Fruit fly (Drosophila melanogaster) whole organism, embryonic: Measurements from ENCODE around the gene Cyp313a3.

Experiments used
- ATbp ChIP-seq: fragments of 200-800 bp; sonication (Bioruptor generic); optimal IDR thresholded peaks from 2 replicates; lab custom pipeline; 2017; ENCODE audit warnings: missing biosample characterization, mild to moderate bottlenecking, missing genetic modification characterization, missing genetic modification reagents
- CG10654 ChIP-seq: fragments of 200-800 bp; sonication (Bioruptor generic); optimal IDR thresholded peaks from 2 replicates; lab custom pipeline; 2016; ENCODE audit warnings: missing biosample characterization, missing genetic modification characterization
- CG11247 ChIP-seq: fragments of 200-800 bp; sonication (Bioruptor generic); IDR thresholded peaks from 2 replicates; pipeline ENCODE4 v1.3.6; 2022; ENCODE audit warnings: missing biosample characterization, missing genetic modification characterization
- CG11696 ChIP-seq: fragments of 200-800 bp; sonication (Bioruptor generic); IDR thresholded peaks from 2 replicates; pipeline ENCODE4 v1.3.6; 2022; ENCODE audit warnings: missing biosample characterization, missing genetic modification characterization
- CG1233 ChIP-seq: fragments of 200-800 bp; sonication (Bioruptor generic); optimal IDR thresholded peaks from 4 replicates; lab custom pipeline; 2018; ENCODE audit warnings: missing biosample characterization, mild to moderate bottlenecking, missing genetic modification characterization
- CG12744 ChIP-seq: fragments of 200-800 bp; sonication (Bioruptor generic); optimal IDR thresholded peaks from 2 replicates; lab custom pipeline; 2016; ENCODE audit warnings: missing biosample characterization, missing genetic modification characterization
- CG12942 ChIP-seq: fragments of 200-800 bp; sonication (Bioruptor generic); optimal IDR thresholded peaks from 3 replicates; lab custom pipeline; 2016; ENCODE audit warnings: missing biosample characterization, missing genetic modification characterization
- CG13624 ChIP-seq: fragments of 200-800 bp; sonication (Bioruptor generic); optimal IDR thresholded peaks from 2 replicates; lab custom pipeline; 2016; ENCODE audit warnings: missing biosample characterization, missing genetic modification characterization
- CG15073 ChIP-seq: fragments of 200-800 bp; sonication (Bioruptor generic); optimal IDR thresholded peaks from 2 replicates; lab custom pipeline; 2016; ENCODE audit warnings: missing biosample characterization, missing genetic modification characterization
- CG1647 ChIP-seq: fragments of 200-800 bp; sonication (Bioruptor generic); optimal IDR thresholded peaks from 3 replicates; lab custom pipeline; 2016; ENCODE audit warnings: missing biosample characterization, missing genetic modification characterization
- CG16813 ChIP-seq: fragments of 200-800 bp; sonication (Bioruptor generic); IDR thresholded peaks from 3 replicates; pipeline ENCODE4 v1.3.6; 2022; ENCODE audit warnings: missing biosample characterization, missing genetic modification characterization; ENCODE audit not compliant: partially characterized antibody
- CG17612 ChIP-seq: fragments of 200-800 bp; sonication (Bioruptor generic); IDR thresholded peaks from 2 replicates; pipeline ENCODE4 v1.3.6; 2022; ENCODE audit warnings: missing biosample characterization, missing genetic modification characterization
- CG18764 ChIP-seq: fragments of 200-800 bp; sonication (Bioruptor generic); optimal IDR thresholded peaks from 3 replicates; lab custom pipeline; 2016; ENCODE audit warnings: missing biosample characterization, missing genetic modification characterization
- CG2129 ChIP-seq: fragments of 200-800 bp; sonication (Bioruptor generic); IDR thresholded peaks from 2 replicates; pipeline ENCODE4 v1.3.6; 2022; ENCODE audit warnings: missing biosample characterization, missing genetic modification characterization; ENCODE audit not compliant: partially characterized antibody
- CG31441 ChIP-seq: fragments of 200-800 bp; sonication (Bioruptor generic); IDR thresholded peaks from 2 replicates; pipeline ENCODE4 v1.3.6; 2022; ENCODE audit warnings: missing biosample characterization, missing genetic modification characterization
- CG3407 ChIP-seq: fragments of 200-800 bp; sonication (Bioruptor generic); optimal IDR thresholded peaks from 2 replicates; lab custom pipeline; 2018; ENCODE audit warnings: missing biosample characterization, mild to moderate bottlenecking, missing genetic modification characterization
- CG5953 ChIP-seq: fragments of 200-800 bp; sonication (Bioruptor generic); IDR thresholded peaks from 2 replicates; pipeline ENCODE4 v1.3.6; 2022; ENCODE audit warnings: missing biosample characterization, missing genetic modification characterization
- CG7786 ChIP-seq: fragments of 200-800 bp; sonication (Bioruptor generic); optimal IDR thresholded peaks from 2 replicates; lab custom pipeline; 2016; ENCODE audit warnings: missing biosample characterization, missing genetic modification characterization
- CG7839 ChIP-seq: fragments of 200-800 bp; sonication (Bioruptor generic); optimal IDR thresholded peaks from 3 replicates; lab custom pipeline; 2018; ENCODE audit warnings: missing biosample characterization, mild to moderate bottlenecking, missing genetic modification characterization, moderate library complexity
- CG8765 ChIP-seq: fragments of 200-800 bp; sonication (Bioruptor generic); IDR thresholded peaks from 2 replicates; pipeline ENCODE4 v1.3.6; 2022; ENCODE audit warnings: missing biosample characterization, missing genetic modification characterization
- CG9876 ChIP-seq: fragments of 200-800 bp; sonication (Bioruptor generic); optimal IDR thresholded peaks from 2 replicates; lab custom pipeline; 2016; ENCODE audit warnings: missing biosample characterization, missing genetic modification characterization
- CHES-1-like ChIP-seq: fragments of 200-800 bp; sonication (Bioruptor generic); optimal IDR thresholded peaks from 2 replicates; lab custom pipeline; 2016; ENCODE audit warnings: missing biosample characterization, missing genetic modification characterization
- CkIIα-i1 ChIP-seq: fragments of 200-800 bp; sonication (Bioruptor generic); IDR thresholded peaks from 2 replicates; pipeline ENCODE4 v1.3.6; 2022; ENCODE audit warnings: missing biosample characterization, missing genetic modification characterization
- CoRest ChIP-seq: fragments of 200-800 bp; sonication (Bioruptor generic); optimal IDR thresholded peaks from 3 replicates; lab custom pipeline; 2018; ENCODE audit warnings: missing biosample characterization, mild to moderate bottlenecking, missing genetic modification characterization, moderate library complexity
- D19A ChIP-seq: fragments of 200-800 bp; optimal IDR thresholded peaks from 3 replicates; lab custom pipeline; 2019; ENCODE audit warnings: missing biosample characterization, mild to moderate bottlenecking, missing genetic modification characterization, moderate library complexity
- Dad ChIP-seq: fragments of 200-800 bp; sonication (Bioruptor generic); optimal IDR thresholded peaks from 3 replicates; lab custom pipeline; 2016; ENCODE audit warnings: missing biosample characterization, missing genetic modification characterization
- Ets97D ChIP-seq: fragments of 200-800 bp; sonication (Bioruptor generic); optimal IDR thresholded peaks from 3 replicates; lab custom pipeline; 2016; ENCODE audit warnings: missing biosample characterization, missing genetic modification characterization
- Fer1 ChIP-seq: fragments of 200-800 bp; sonication (Bioruptor generic); optimal IDR thresholded peaks from 2 replicates; lab custom pipeline; 2017; ENCODE audit warnings: missing biosample characterization, mild to moderate bottlenecking, missing genetic modification characterization
- MBD-R2 ChIP-seq: fragments of 200-800 bp; sonication (Bioruptor generic); IDR thresholded peaks from 2 replicates; pipeline ENCODE4 v1.3.6; 2022; ENCODE audit warnings: missing biosample characterization, missing genetic modification characterization
- Nf-YA ChIP-seq: fragments of 200-800 bp; sonication (Bioruptor generic); IDR thresholded peaks from 2 replicates; pipeline ENCODE4 v1.3.6; 2022; ENCODE audit warnings: missing biosample characterization, missing genetic modification characterization
- Oli ChIP-seq: fragments of 200-800 bp; sonication (Bioruptor generic); optimal IDR thresholded peaks from 2 replicates; lab custom pipeline; 2018; ENCODE audit warnings: missing biosample characterization, mild to moderate bottlenecking, missing genetic modification characterization, moderate library complexity
- Rx ChIP-seq: fragments of 200-800 bp; sonication (Bioruptor generic); IDR thresholded peaks from 2 replicates; pipeline ENCODE4 v1.3.6; 2022; ENCODE audit warnings: missing biosample characterization, missing genetic modification characterization
- Sin3A ChIP-seq: fragments of >200 bp; optimal IDR thresholded peaks from 2 replicates; lab custom pipeline; 2018
- corto ChIP-seq: fragments of 200-800 bp; sonication (Bioruptor generic); optimal IDR thresholded peaks from 2 replicates; lab custom pipeline; 2016; ENCODE audit warnings: missing biosample characterization, mild to moderate bottlenecking, missing genetic modification characterization, moderate library complexity
- cwo ChIP-seq: fragments of 200-800 bp; sonication (Bioruptor generic); optimal IDR thresholded peaks from 3 replicates; lab custom pipeline; 2017; ENCODE audit warnings: missing biosample characterization, missing genetic modification characterization, mild to moderate bottlenecking, moderate library complexity, missing genetic modification reagents
- dan ChIP-seq: fragments of 200-800 bp; sonication (Bioruptor generic); IDR thresholded peaks from 2 replicates; pipeline ENCODE4 v1.3.6; 2022; ENCODE audit warnings: missing biosample characterization, missing genetic modification characterization
- ftz-f1 ChIP-seq: fragments of 200-800 bp; sonication (Bioruptor generic); optimal IDR thresholded peaks from 2 replicates; lab custom pipeline; 2016; ENCODE audit warnings: missing biosample characterization, missing genetic modification characterization
- gcm2 ChIP-seq: fragments of 200-800 bp; sonication (Bioruptor generic); optimal IDR thresholded peaks from 2 replicates; lab custom pipeline; 2016; ENCODE audit warnings: missing biosample characterization, missing genetic modification characterization
- lmd ChIP-seq: fragments of 200-800 bp; sonication (Bioruptor generic); IDR thresholded peaks from 2 replicates; pipeline ENCODE4 v1.3.6; 2022; ENCODE audit warnings: missing biosample characterization, missing genetic modification characterization
- lola ChIP-seq, 3 experiments: fragments of >200 bp in 2 of 3; fragments of 200-800 bp in 1 of 3; sonication (Bioruptor generic) in 1 of 3; optimal IDR thresholded peaks; 2 replicates each; lab custom pipeline; 2017 to 2019; ENCODE audit warnings: missing biosample characterization in 3 of 3, missing genetic modification characterization in 3 of 3, mild to moderate bottlenecking in 1 of 3, moderate library complexity in 1 of 3
- luna ChIP-seq: fragments of 200-800 bp; sonication (Bioruptor generic); optimal IDR thresholded peaks from 2 replicates; lab custom pipeline; 2016; ENCODE audit warnings: missing biosample characterization, missing genetic modification characterization
- nerfin-1 ChIP-seq: fragments of 200-800 bp; sonication (Bioruptor generic); optimal IDR thresholded peaks from 3 replicates; lab custom pipeline; 2019; ENCODE audit warnings: missing biosample characterization, mild to moderate bottlenecking, missing genetic modification characterization, moderate library complexity
- nmo ChIP-seq: fragments of 200-800 bp; sonication (Bioruptor generic); optimal IDR thresholded peaks from 2 replicates; lab custom pipeline; 2018; ENCODE audit warnings: missing biosample characterization, mild to moderate bottlenecking, missing genetic modification characterization, moderate library complexity
- p53 ChIP-seq: fragments of 200-800 bp; sonication (Bioruptor generic); optimal IDR thresholded peaks from 2 replicates; lab custom pipeline; 2016; ENCODE audit warnings: missing biosample characterization, missing genetic modification characterization
- pho ChIP-seq: fragments of 200-800 bp; sonication (Bioruptor generic); optimal IDR thresholded peaks from 2 replicates; lab custom pipeline; 2016; ENCODE audit warnings: missing biosample characterization, missing genetic modification characterization
- rib ChIP-seq: fragments of 200-800 bp; sonication (Bioruptor generic); IDR thresholded peaks from 2 replicates; pipeline ENCODE4 v1.3.6; 2022; ENCODE audit warnings: missing biosample characterization, missing genetic modification characterization
- schlank ChIP-seq: fragments of 200-800 bp; sonication (Bioruptor generic); optimal IDR thresholded peaks from 2 replicates; lab custom pipeline; 2018; ENCODE audit warnings: missing biosample characterization, mild to moderate bottlenecking, missing genetic modification characterization
- sob ChIP-seq: fragments of 200-800 bp; sonication (Bioruptor generic); IDR thresholded peaks from 2 replicates; pipeline ENCODE4 v1.3.6; 2022; ENCODE audit warnings: missing biosample characterization, missing genetic modification characterization
- unc-4 ChIP-seq: fragments of 200-800 bp; sonication (Bioruptor generic); IDR thresholded peaks from 2 replicates; pipeline ENCODE4 v1.3.6; 2022; ENCODE audit warnings: missing biosample characterization, missing genetic modification characterization; ENCODE audit not compliant: partially characterized antibody
- unpg ChIP-seq: fragments of 200-800 bp; sonication (Bioruptor generic); optimal IDR thresholded peaks from 3 replicates; lab custom pipeline; 2018; ENCODE audit warnings: missing biosample characterization, mild to moderate bottlenecking, missing genetic modification characterization, moderate library complexity
- wek ChIP-seq: fragments of 200-800 bp; sonication (Bioruptor generic); optimal IDR thresholded peaks from 3 replicates; lab custom pipeline; 2018; ENCODE audit warnings: missing biosample characterization, mild to moderate bottlenecking, missing genetic modification characterization, moderate library complexity

Cyp313a3 gene

DNA sequence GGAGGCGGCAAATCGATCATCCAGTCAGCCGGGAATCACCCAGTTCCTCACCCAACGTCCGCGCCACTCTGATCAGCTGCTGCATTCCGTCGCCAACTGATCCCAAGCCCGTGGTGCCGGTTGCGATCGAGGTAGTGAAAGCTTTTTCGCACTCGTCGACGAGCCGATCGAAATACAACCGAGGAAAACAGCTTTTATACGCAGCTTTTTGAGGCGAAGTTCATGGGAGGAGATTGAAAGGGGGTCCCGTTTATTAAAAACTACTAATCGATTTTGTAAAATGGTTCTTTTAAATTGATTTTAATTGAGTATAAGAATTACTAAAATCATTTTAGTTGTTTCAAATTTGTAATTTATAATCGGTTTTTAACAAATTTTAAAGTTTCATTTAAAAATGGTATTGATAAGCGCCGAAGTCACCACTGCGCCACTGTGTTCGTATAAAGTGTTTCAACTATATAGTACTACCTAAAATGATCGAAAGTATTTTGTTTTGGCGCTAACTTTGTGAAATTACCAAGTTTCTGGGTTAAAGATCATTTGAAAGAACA is 17.6 kb downstream of the Cyp313a3 start, which contains the start of gene CG4860 (continued):
- TF ChIP-seq CG16813 (GFP tag; lab: Robert Waterston, UW) = no peak
- peak; percentile 80 for TF ChIP-seq CG5953 (GFP tag; lab: Robert Waterston, UW)
- TF ChIP-seq sob = peak; percentile 90
- TF ChIP-seq CG3407 (GFP tag; lab: Kevin White, UChicago) = peak; percentile 74
- TF ChIP-seq Dad (GFP tag; lab: Kevin White, UChicago) = peak; percentile 87
- peak; percentile 78 for TF ChIP-seq rib
- peak; percentile 75 for TF ChIP-seq CG18764 (GFP tag; lab: Kevin White, UChicago)
- TF ChIP-seq wek (GFP tag; lab: Kevin White, UChicago) = peak; percentile 43
- peak; percentile 60 for TF ChIP-seq CG9876 (GFP tag; lab: Kevin White, UChicago)
- TF ChIP-seq CkIIα-i1 (GFP tag; lab: Robert Waterston, UW) = no peak
- peak; percentile 73 for TF ChIP-seq Rx (GFP tag; lab: Robert Waterston, UW)
- peak; percentile 79 for TF ChIP-seq schlank (tag; lab: Kevin White, UChicago)
- peak; percentile 80 for TF ChIP-seq cwo (GFP tag; lab: Kevin White, UChicago)
- TF ChIP-seq unpg (GFP tag; lab: Kevin White, UChicago) = peak; percentile 93
- TF ChIP-seq CHES-1-like (GFP tag; lab: Kevin White, UChicago) = peak; percentile 81
- TF ChIP-seq CG31441 (GFP tag; lab: Robert Waterston, UW) = peak; percentile 91
- TF ChIP-seq CG7786 (GFP tag; lab: Kevin White, UChicago) = peak; percentile 86
- TF ChIP-seq p53 (GFP tag; lab: Kevin White, UChicago) = peak; percentile 69
- TF ChIP-seq CG1647 = peak; percentile 78
- TF ChIP-seq corto (GFP tag; lab: Kevin White, UChicago) = peak; percentile 71
- TF ChIP-seq CG11696 = peak; percentile 36; the same call in 1 of the 2 replicates
- TF ChIP-seq CG12942 (GFP tag; lab: Kevin White, UChicago) = peak; percentile 80
- peak; percentile 88 for TF ChIP-seq Oli (tag; lab: Kevin White, UChicago)
- peak; percentile 73 for TF ChIP-seq CG17612 (GFP tag; lab: Robert Waterston, UW)
- peak; percentile 68 for TF ChIP-seq gcm2 (GFP tag; lab: Kevin White, UChicago)
- TF ChIP-seq lola (GFP tag; optimal IDR thresholded peaks at IDR 0.05; lab: Kevin White, UChicago) = peak in 1 of 3 experiments; percentile 71
- TF ChIP-seq lmd (GFP tag; lab: Robert Waterston, UW) = peak; percentile 90
- TF ChIP-seq CG2129 (GFP tag; lab: Robert Waterston, UW) = no peak
- TF ChIP-seq CG12744 (GFP tag; lab: Kevin White, UChicago) = peak; percentile 85
- peak; percentile 88 for TF ChIP-seq CG11247 (GFP tag; lab: Robert Waterston, UW)
- TF ChIP-seq luna = peak; percentile 70
- no peak for TF ChIP-seq unc-4 (GFP tag; lab: Robert Waterston, UW)
- TF ChIP-seq nerfin-1 (tag; lab: Kevin White, UChicago) = no peak
- TF ChIP-seq ATbp (GFP tag; lab: Kevin White, UChicago) = peak; percentile 82
- TF ChIP-seq Fer1 (GFP tag; lab: Kevin White, UChicago) = no peak
- peak; percentile 69; the same call in 1 of the 2 replicates for TF ChIP-seq MBD-R2 (GFP tag; lab: Robert Waterston, UW)
- peak; percentile 74 for TF ChIP-seq CG1233
- TF ChIP-seq Nf-YA (GFP tag; lab: Robert Waterston, UW) = peak; percentile 68
- peak; percentile 87 for TF ChIP-seq CG13624 (GFP tag; lab: Kevin White, UChicago)
- TF ChIP-seq CG7839 (tag; lab: Kevin White, UChicago) = peak; percentile 90
- no peak for TF ChIP-seq dan (GFP tag; lab: Robert Waterston, UW)
- peak; percentile 1 for TF ChIP-seq CG15073 (GFP tag; lab: Kevin White, UChicago)
- TF ChIP-seq D19A = peak; percentile 75
- peak; percentile 91 for TF ChIP-seq CoRest
- TF ChIP-seq ftz-f1 (GFP tag; lab: Kevin White, UChicago) = peak; percentile 56
- TF ChIP-seq nmo = peak; percentile 89
- TF ChIP-seq CG10654 (GFP tag; lab: Kevin White, UChicago) = peak; percentile 78
- peak; percentile 48 for TF ChIP-seq Ets97D
- no peak for TF ChIP-seq Sin3A (lab: Kevin White, UChicago)
- peak; percentile 85 for TF ChIP-seq pho
- TF ChIP-seq CG8765 (GFP tag; lab: Robert Waterston, UW) = peak; percentile 56; the same call in 1 of the 2 replicates
